Fruit fly (Drosophila melanogaster): ENCODE data around the gene Atg8a.
A peak's percentile ranks its signal among the peaks of the same experiment; 100 is the strongest.

dm6 chrX:10771856-10772592 is 3.9 kb upstream of the Atg8a start, which contains the start of gene CG15211:
- peak; percentile 85 for TF ChIP-seq CG3032 (tag; optimal IDR thresholded peaks at IDR 0.05)
- peak; percentile 57 for TF ChIP-seq CG6854 (GFP tag; optimal IDR thresholded peaks at IDR 0.05)
- peak; percentile 72 for TF ChIP-seq CG9139 (GFP tag; optimal IDR thresholded peaks at IDR 0.05)
- TF ChIP-seq Sox102F (GFP tag; optimal IDR thresholded peaks at IDR 0.05), result peak; percentile 63
- peak; percentile 86 for TF ChIP-seq CG15336 (GFP tag; IDR thresholded peaks at IDR 0.05)
- peak; percentile 87 for TF ChIP-seq Lpt (GFP tag; optimal IDR thresholded peaks at IDR 0.05)
- peak; percentile 87 for TF ChIP-seq CG6276 (GFP tag; optimal IDR thresholded peaks at IDR 0.05)
- TF ChIP-seq dsx (GFP tag; optimal IDR thresholded peaks at IDR 0.05; ENCODE audit: poor library complexity, severe bottlenecking), result peak; percentile 92
- TF ChIP-seq Hr39 (GFP tag; optimal IDR thresholded peaks at IDR 0.05), result peak; percentile 29
- TF ChIP-seq cyc (GFP tag; optimal IDR thresholded peaks at IDR 0.05), result peak; percentile 44
- peak; percentile 55 for TF ChIP-seq CG7368 (GFP tag; optimal IDR thresholded peaks at IDR 0.05)
- peak; percentile 55 for TF ChIP-seq CG16779 (tag; optimal IDR thresholded peaks at IDR 0.05)
- TF ChIP-seq CG8119 (GFP tag; IDR thresholded peaks at IDR 0.05), result peak; percentile 90; the same call in 2 of the 3 replicates
